Fruit fly (Drosophila melanogaster): Measurements from ENCODE around the gene Osi11.

Gene Osi11

dm6 chr3R:6244035-6244434 lies 24.5 kb downstream of the Osi11 start:
- TF ChIP-seq Blimp-1 (GFP tag; optimal IDR thresholded peaks at IDR 0.05) (peak; percentile 57), schlank (tag; optimal IDR thresholded peaks at IDR 0.05) (no peak), NK7.1 (GFP tag; optimal IDR thresholded peaks at IDR 0.05) (no peak), vvl (GFP tag; IDR thresholded peaks at IDR 0.05) (peak; percentile 12; the same call in 1 of the 2 replicates), sna (GFP tag; IDR thresholded peaks at IDR 0.05; ENCODE audit: partially characterized antibody) (no peak), CG15073 (GFP tag; optimal IDR thresholded peaks at IDR 0.05) (no peak), Med (GFP tag) (peak; percentile 36), kay (GFP tag; optimal IDR thresholded peaks at IDR 0.05) (no peak), jigr1 (GFP tag; IDR thresholded peaks at IDR 0.05) (no peak), CG16813 (GFP tag; IDR thresholded peaks at IDR 0.05; ENCODE audit: partially characterized antibody) (no peak), Dip3 (GFP tag; optimal IDR thresholded peaks at IDR 0.05) (no peak), Taf1 (GFP tag; IDR thresholded peaks at IDR 0.05) (no peak), CG1647 (GFP tag; optimal IDR thresholded peaks at IDR 0.05) (no peak), esg (GFP tag; conservative IDR thresholded peaks at IDR 0.05) (no peak)

dm6 chr3R:6241289-6241688 lies 27.3 kb downstream of the Osi11 start:
- TF ChIP-seq NfI (GFP tag; optimal IDR thresholded peaks at IDR 0.05) (no peak), Meics (GFP tag; optimal IDR thresholded peaks at IDR 0.05) (no peak), CG31224 (GFP tag; IDR thresholded peaks at IDR 0.05) (no peak), CG3995 (GFP tag; optimal IDR thresholded peaks at IDR 0.05) (no peak), NC2β (GFP tag; optimal IDR thresholded peaks at IDR 0.05) (no peak), Drgx (GFP tag; IDR thresholded peaks at IDR 0.05) (no peak), Hr78 (GFP tag; optimal IDR thresholded peaks at IDR 0.05) (no peak), Ssrp (tag; optimal IDR thresholded peaks at IDR 0.05) (peak; percentile 65), Stat92E (GFP tag; optimal IDR thresholded peaks at IDR 0.05) (no peak), zen (tag; optimal IDR thresholded peaks at IDR 0.05) (no peak), tgo (GFP tag; IDR thresholded peaks at IDR 0.05) (no peak), CG11093 (GFP tag; IDR thresholded peaks at IDR 0.05) (no peak), MTF-1 (GFP tag; optimal IDR thresholded peaks at IDR 0.05; ENCODE audit: borderline replicate concordance) (no peak), Hr51 (GFP tag; optimal IDR thresholded peaks at IDR 0.05) (peak in 1 of 2 experiments; percentile 48), CG2116 (GFP tag; optimal IDR thresholded peaks at IDR 0.05) (no peak), p53 (GFP tag; optimal IDR thresholded peaks at IDR 0.05) (no peak), CG17829 (tag; optimal IDR thresholded peaks at IDR 0.05) (peak; percentile 36), CG7372 (GFP tag; IDR thresholded peaks at IDR 0.05) (no peak), CG12942 (GFP tag; optimal IDR thresholded peaks at IDR 0.05) (no peak), Bgb (GFP tag; IDR thresholded peaks at IDR 0.05; ENCODE audit: partially characterized antibody) (no peak), Pdp1 (GFP tag; optimal IDR thresholded peaks at IDR 0.05) (no peak), run (tag; optimal IDR thresholded peaks at IDR 0.05) (no peak), mld (GFP tag; IDR thresholded peaks at IDR 0.05; ENCODE audit: partially characterized antibody) (no peak), dati (GFP tag; IDR thresholded peaks at IDR 0.05) (no peak), CG2199 (GFP tag; IDR thresholded peaks at IDR 0.05) (no peak), CG17359 (tag; optimal IDR thresholded peaks at IDR 0.05) (peak; percentile 51), caup (GFP tag; optimal IDR thresholded peaks at IDR 0.05; ENCODE audit: severe bottlenecking) (no peak), CG7745 (tag; optimal IDR thresholded peaks at IDR 0.05) (no peak), ind (GFP tag; optimal IDR thresholded peaks at IDR 0.05) (no peak), pita (GFP tag; optimal IDR thresholded peaks at IDR 0.05) (no peak), Neu2 (GFP tag; optimal IDR thresholded peaks at IDR 0.05; ENCODE audit: borderline replicate concordance) (no peak), az2 (GFP tag; optimal IDR thresholded peaks at IDR 0.05) (peak; percentile 5), z (GFP tag; IDR thresholded peaks at IDR 0.05) (no peak), CG16815 (GFP tag; optimal IDR thresholded peaks at IDR 0.05) (no peak), twi (tag; optimal IDR thresholded peaks at IDR 0.05) (no peak), yki (optimal IDR thresholded peaks at IDR 0.05) (no peak), pho (GFP tag; optimal IDR thresholded peaks at IDR 0.05) (no peak)
